Fruit fly (Drosophila melanogaster): ENCODE results near the gene CG7841.

DNA sequence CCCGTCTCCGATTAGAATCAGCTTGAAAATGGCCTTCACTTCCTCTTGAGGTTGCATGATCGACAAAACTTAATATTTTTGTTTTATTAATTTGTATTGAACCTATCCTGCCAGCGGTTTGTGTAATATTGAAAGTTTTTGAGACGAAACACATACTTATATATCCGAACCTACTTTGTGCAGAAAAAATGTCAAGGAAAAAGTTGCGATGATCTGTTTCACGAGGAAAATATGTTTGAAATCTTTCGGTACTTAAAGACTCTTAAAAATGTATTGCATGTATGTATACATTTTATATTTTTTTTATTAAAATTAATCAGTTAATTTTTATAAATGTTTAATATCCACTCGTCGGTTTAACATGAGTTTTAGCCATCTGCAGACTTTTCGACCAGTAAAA is 22.8 kb downstream of the CG7841 start, which contains the start of gene Ran-like:
- no peak for TF ChIP-seq CG8478 (optimal IDR thresholded peaks at IDR 0.05)
- TF ChIP-seq CTCF (optimal IDR thresholded peaks at IDR 0.05): no peak

Measured in S2 (cell line).